Fruit fly (Drosophila melanogaster) whole organism, wandering third instar larva: ENCODE results near the gene PK2-R2.

Source experiments
- Abd-B ChIP-seq: fragments of >200 bp; optimal IDR thresholded peaks from 2 replicates; lab custom pipeline; 2017; ENCODE audit warnings: missing biosample characterization, missing genetic modification characterization
- CG9705 ChIP-seq: fragments of 200-800 bp; sonication (Bioruptor generic); optimal IDR thresholded peaks from 2 replicates; lab custom pipeline; 2018; ENCODE audit warnings: missing biosample characterization, mild to moderate bottlenecking, missing genetic modification characterization
- GATAd ChIP-seq: sonication (Bioruptor generic); optimal IDR thresholded peaks from 2 replicates; lab custom pipeline; 2016; ENCODE audit warnings: missing biosample characterization, missing genetic modification characterization
- Hnf4 ChIP-seq: fragments of 200-800 bp; sonication (Bioruptor generic); optimal IDR thresholded peaks from 2 replicates; lab custom pipeline; 2016; ENCODE audit warnings: missing biosample characterization, mild to moderate bottlenecking, missing genetic modification characterization
- Mio ChIP-seq: sonication (Bioruptor generic); optimal IDR thresholded peaks from 2 replicates; lab custom pipeline; 2016; ENCODE audit warnings: missing biosample characterization, missing genetic modification characterization
- Myc ChIP-seq: fragments of >200 bp; optimal IDR thresholded peaks from 2 replicates; lab custom pipeline; 2017
- Vsx2 ChIP-seq: fragments of 200-300, 225-300 bp; sonication (Bioruptor generic); optimal IDR thresholded peaks from 2 replicates; lab custom pipeline; 2018; ENCODE audit warnings: missing biosample characterization, missing genetic modification characterization; ENCODE audit not compliant: partially characterized antibody
- h ChIP-seq: fragments of 200-800 bp; sonication (Bioruptor generic); optimal IDR thresholded peaks from 3 replicates; lab custom pipeline; 2016; ENCODE audit warnings: missing biosample characterization, mild to moderate bottlenecking, missing genetic modification characterization
- jim ChIP-seq: fragments of 175-275, 200-325 bp; sonication (Bioruptor generic); optimal IDR thresholded peaks from 2 replicates; lab custom pipeline; 2016; ENCODE audit warnings: missing biosample characterization, mild to moderate bottlenecking, missing genetic modification characterization
- lola ChIP-seq: fragments of >200 bp; optimal IDR thresholded peaks from 2 replicates; lab custom pipeline; 2017; ENCODE audit warnings: missing biosample characterization, missing genetic modification characterization
- pan ChIP-seq: fragments of >200 bp; optimal IDR thresholded peaks from 2 replicates; lab custom pipeline; 2017
- tai ChIP-seq: sonication (Bioruptor generic); optimal IDR thresholded peaks from 2 replicates; lab custom pipeline; 2016; ENCODE audit warnings: missing biosample characterization, missing genetic modification characterization
- usp ChIP-seq: fragments of >200 bp; optimal IDR thresholded peaks from 2 replicates; lab custom pipeline; 2017; ENCODE audit warnings: missing biosample characterization, missing genetic modification characterization

dm6 chr3R:13371840-13372680 lies 38.1 kb upstream of the PK2-R2 start, which contains the start of the genes Lip3 and CG34309:
- TF ChIP-seq jim (GFP tag; lab: Kevin White, UChicago) (no peak), Abd-B (GFP tag; lab: Kevin White, UChicago) (no peak), usp (GFP tag; lab: Kevin White, UChicago) (no peak), pan (lab: Kevin White, UChicago) (no peak), h (GFP tag; lab: Kevin White, UChicago) (peak; percentile 82), tai (GFP tag; lab: Kevin White, UChicago) (peak; percentile 9), CG9705 (no peak), Mio (GFP tag; lab: Kevin White, UChicago) (no peak), Hnf4 (GFP tag; lab: Kevin White, UChicago) (peak; percentile 67), Myc (no peak), GATAd (GFP tag; lab: Kevin White, UChicago) (no peak), lola (GFP tag; lab: Kevin White, UChicago) (no peak), Vsx2 (GFP tag; lab: Kevin White, UChicago) (no peak)
